Worm (Caenorhabditis elegans): ENCODE data around the gene Y43B11AR.3.

Gene Y43B11AR.3

ce11 chrIV:7052135-7052534 lies 31.4 kb downstream of the Y43B11AR.3 start:
- no peak for TF ChIP-seq C08G9.2 (tag; optimal IDR thresholded peaks at IDR 0.05)
- TF ChIP-seq nfya-1 (tag; optimal IDR thresholded peaks at IDR 0.05), result no peak
- TF ChIP-seq hlh-15 (tag; optimal IDR thresholded peaks at IDR 0.05), result no peak
- no peak for TF ChIP-seq ets-4 (tag; optimal IDR thresholded peaks at IDR 0.05)
- no peak for TF ChIP-seq ceh-14 (tag; optimal IDR thresholded peaks at IDR 0.05)
- no peak for TF ChIP-seq ceh-2 (tag; optimal IDR thresholded peaks at IDR 0.05)
- TF ChIP-seq gmeb-2 (tag; optimal IDR thresholded peaks at IDR 0.05), result no peak
- TF ChIP-seq ref-2 (tag; optimal IDR thresholded peaks at IDR 0.05), result no peak
- TF ChIP-seq npax-4 (tag; optimal IDR thresholded peaks at IDR 0.05), result no peak
- no peak for TF ChIP-seq sox-2 (GFP tag; IDR thresholded peaks at IDR 0.05)
- TF ChIP-seq syd-9 (tag; optimal IDR thresholded peaks at IDR 0.05), result no peak

- no peak for TF ChIP-seq pax-1 (tag; optimal IDR thresholded peaks at IDR 0.05)
These were observed 32.0 kb downstream of the Y43B11AR.3 start for ce11 chrIV:7051515-7051914.

- TF ChIP-seq ahr-1 (tag; optimal IDR thresholded peaks at IDR 0.05), result no peak
- no peak for TF ChIP-seq hlh-6 (tag; optimal IDR thresholded peaks at IDR 0.05)
These were observed 33.8 kb downstream of the Y43B11AR.3 start, which contains the start of gene nhr-105 for ce11 chrIV:7049672-7050206. TSS of gene nhr-105 (plus strand) at chrIV:7050156.

ce11 chrIV:7048637-7049245 lies 34.8 kb downstream of the Y43B11AR.3 start:
- TF ChIP-seq unc-3 (GFP tag; conservative IDR thresholded peaks at IDR 0.05) (no peak), unc-3 (tag; optimal IDR thresholded peaks at IDR 0.05) (no peak)

- no peak for TF ChIP-seq ahr-1 (tag; optimal IDR thresholded peaks at IDR 0.05)
- no peak for TF ChIP-seq ztf-16 (tag; optimal IDR thresholded peaks at IDR 0.05)
- peak; percentile 62 for TF ChIP-seq elt-2 (tag; optimal IDR thresholded peaks at IDR 0.05)
- no peak for TF ChIP-seq lim-6 (tag; optimal IDR thresholded peaks at IDR 0.05)
- no peak for TF ChIP-seq dmd-4 (tag; optimal IDR thresholded peaks at IDR 0.05; ENCODE audit: borderline replicate concordance)
- peak; percentile 30 for TF ChIP-seq pqm-1 (tag; optimal IDR thresholded peaks at IDR 0.05)
- no peak for TF ChIP-seq ttx-3 (tag; optimal IDR thresholded peaks at IDR 0.05)
- TF ChIP-seq zip-5 (tag; optimal IDR thresholded peaks at IDR 0.05), result no peak
- no peak for TF ChIP-seq pros-1 (tag; optimal IDR thresholded peaks at IDR 0.05)
- no peak for TF ChIP-seq pha-2 (tag; optimal IDR thresholded peaks at IDR 0.05)
- TF ChIP-seq C38D4.7 (GFP tag; optimal IDR thresholded peaks at IDR 0.05), result no peak
- TF ChIP-seq pax-1 (tag; optimal IDR thresholded peaks at IDR 0.05), result no peak
- no peak for TF ChIP-seq hlh-13 (GFP tag; optimal IDR thresholded peaks at IDR 0.05)
- TF ChIP-seq ceh-18 (tag; optimal IDR thresholded peaks at IDR 0.05), result peak; percentile 1
- no peak for TF ChIP-seq rnt-1 (tag; optimal IDR thresholded peaks at IDR 0.05)
- TF ChIP-seq nhr-11 (tag; optimal IDR thresholded peaks at IDR 0.05), result no peak
- TF ChIP-seq hlh-30 (tag; optimal IDR thresholded peaks at IDR 0.05; ENCODE audit: insufficient read depth), result no peak
- no peak for TF ChIP-seq hlh-8 (tag; optimal IDR thresholded peaks at IDR 0.05)
- TF ChIP-seq sox-4 (tag; optimal IDR thresholded peaks at IDR 0.05), result no peak
- TF ChIP-seq unc-86 (tag; optimal IDR thresholded peaks at IDR 0.05), result no peak
- peak; percentile 27 for TF ChIP-seq dve-1 (tag; optimal IDR thresholded peaks at IDR 0.05)
- TF ChIP-seq nhr-232 (tag; optimal IDR thresholded peaks at IDR 0.05), result no peak
- no peak for TF ChIP-seq K09A11.1 (tag; optimal IDR thresholded peaks at IDR 0.05; ENCODE audit: insufficient read depth)
- TF ChIP-seq syd-9 (tag; optimal IDR thresholded peaks at IDR 0.05), result no peak
- TF ChIP-seq K02D7.2 (tag; optimal IDR thresholded peaks at IDR 0.05), result no peak
- TF ChIP-seq fax-1 (tag; optimal IDR thresholded peaks at IDR 0.05), result no peak
- TF ChIP-seq unc-55 (GFP tag; optimal IDR thresholded peaks at IDR 0.05), result peak; percentile 13
- no peak for TF ChIP-seq che-1 (tag; optimal IDR thresholded peaks at IDR 0.05)
- no peak for TF ChIP-seq npax-4 (tag; optimal IDR thresholded peaks at IDR 0.05)
- TF ChIP-seq T23F11.4 (GFP tag; optimal IDR thresholded peaks at IDR 0.05), result no peak
- no peak for TF ChIP-seq unc-42 (tag; optimal IDR thresholded peaks at IDR 0.05)
- TF ChIP-seq ama-1 (optimal IDR thresholded peaks at IDR 0.05), result no peak
- TF ChIP-seq Y22D7AL.16 (tag; optimal IDR thresholded peaks at IDR 0.05), result no peak
These were observed 35.7 kb downstream of the Y43B11AR.3 start for ce11 chrIV:7047762-7048178.
